Worm (Caenorhabditis elegans) whole organism, L1 larva: ENCODE data around the gene F16B12.1.

Experiments
- aly-2 ChIP-seq: fragments of 150-350 bp; optimal IDR thresholded peaks from 2 replicates; lab custom pipeline; 2014; ENCODE audit warnings: missing biosample characterization, missing genetic modification characterization
- ama-1 ChIP-seq: fragments of 150-350 bp; optimal IDR thresholded peaks from 2 replicates; lab custom pipeline; 2014
- ceh-63 ChIP-seq: fragments of 200-800 bp; sonication (Bioruptor generic); optimal IDR thresholded peaks from 2 replicates; lab custom pipeline; 2018; ENCODE audit warnings: mild to moderate bottlenecking, missing genetic modification characterization, missing compliant biosample characterization
- ceh-8 ChIP-seq: fragments of 200-800 bp; sonication (Bioruptor generic); optimal IDR thresholded peaks from 2 replicates; lab custom pipeline; 2018; ENCODE audit warnings: mild to moderate bottlenecking, missing genetic modification characterization, moderate library complexity, missing compliant biosample characterization
- ceh-88 ChIP-seq: fragments of 200-800 bp; sonication (Bioruptor generic); IDR thresholded peaks from 2 replicates; pipeline ENCODE4 v1.3.6; 2022; ENCODE audit warnings: missing genetic modification characterization, missing compliant biosample characterization
- dpl-1 ChIP-seq, 3 experiments: fragments of 150-350 bp in 2 of 3; sonication (generic microtip) in 1 of 3; optimal IDR thresholded peaks; 2 replicates each; lab custom pipeline; 2014 to 2017; ENCODE audit warnings: missing biosample characterization in 3 of 3, missing genetic modification characterization in 3 of 3, missing genetic modification reagents in 3 of 3
- elt-3 ChIP-seq, 6 experiments: fragments of 150-350 bp in 1 of 6; sonication (generic microtip); optimal IDR thresholded peaks; 2 replicates each; lab custom pipeline; 2017 to 2018; ENCODE audit warnings: missing biosample characterization in 6 of 6, missing genetic modification characterization in 6 of 6, inconsistent platforms in 1 of 6
- fkh-10 ChIP-seq: sonication (generic microtip); optimal IDR thresholded peaks from 2 replicates; lab custom pipeline; 2017; ENCODE audit warnings: missing biosample characterization, missing genetic modification reagents, missing genetic modification characterization
- fkh-4 ChIP-seq: sonication (generic microtip); optimal IDR thresholded peaks from 2 replicates; lab custom pipeline; 2016; ENCODE audit warnings: missing compliant biosample characterization, missing genetic modification characterization, borderline replicate concordance
- fos-1 ChIP-seq: fragments of 150-350 bp; optimal IDR thresholded peaks from 2 replicates; lab custom pipeline; 2014; ENCODE audit warnings: missing biosample characterization, missing genetic modification characterization
- grh-1 ChIP-seq: fragments of 200-800 bp; sonication (Bioruptor generic); IDR thresholded peaks from 2 replicates; pipeline ENCODE4 v1.3.6; 2022; ENCODE audit warnings: missing genetic modification reagents, missing genetic modification characterization, missing compliant biosample characterization
- hlh-4 ChIP-seq: sonication (generic microtip); optimal IDR thresholded peaks from 2 replicates; lab custom pipeline; 2016; ENCODE audit warnings: mild to moderate bottlenecking, missing genetic modification characterization, missing compliant biosample characterization
- hpl-2 ChIP-seq: fragments of 150-350 bp; optimal IDR thresholded peaks from 2 replicates; lab custom pipeline; 2014; ENCODE audit warnings: missing biosample characterization, missing genetic modification reagents, missing genetic modification characterization
- irx-1 ChIP-seq: sonication (generic microtip); optimal IDR thresholded peaks from 2 replicates; lab custom pipeline; 2016; ENCODE audit warnings: missing genetic modification characterization, missing compliant biosample characterization
- isw-1 ChIP-seq: fragments of 200-800 bp; sonication (Bioruptor generic); IDR thresholded peaks from 2 replicates; pipeline ENCODE4 v1.3.6; 2022; ENCODE audit warnings: missing genetic modification characterization, missing compliant biosample characterization
- lin-14 ChIP-seq: fragments of 200-800 bp; sonication (Bioruptor generic); optimal IDR thresholded peaks from 2 replicates; lab custom pipeline; 2018; ENCODE audit warnings: mild to moderate bottlenecking, missing genetic modification characterization, moderate library complexity, missing compliant biosample characterization
- lin-39 ChIP-seq: fragments of 150-350 bp; optimal IDR thresholded peaks from 2 replicates; lab custom pipeline; 2014; ENCODE audit warnings: missing biosample characterization, missing genetic modification reagents, missing genetic modification characterization
- lsy-2 ChIP-seq, 2 experiments: fragments of 150-350 bp; optimal IDR thresholded peaks; 2 replicates each; lab custom pipeline; 2014; ENCODE audit warnings: missing biosample characterization in 2 of 2, missing genetic modification characterization in 2 of 2
- nhr-11 ChIP-seq: fragments of 150-350 bp; optimal IDR thresholded peaks from 2 replicates; lab custom pipeline; 2014; ENCODE audit warnings: missing biosample characterization, missing genetic modification characterization
- nhr-12 ChIP-seq: sonication (generic microtip); optimal IDR thresholded peaks from 2 replicates; lab custom pipeline; 2017; ENCODE audit warnings: missing biosample characterization, missing genetic modification characterization
- nhr-19 ChIP-seq: fragments of 200-800 bp; sonication (Bioruptor generic); conservative IDR thresholded peaks from 2 replicates; pipeline ENCODE4 v1.3.6; 2022; ENCODE audit warnings: missing genetic modification characterization, missing compliant biosample characterization
- nhr-20 ChIP-seq: sonication (generic microtip); optimal IDR thresholded peaks from 2 replicates; lab custom pipeline; 2016; ENCODE audit warnings: mild to moderate bottlenecking, missing genetic modification characterization, missing compliant biosample characterization
- nhr-237 ChIP-seq: fragments of 150-350 bp; optimal IDR thresholded peaks from 2 replicates; lab custom pipeline; 2014; ENCODE audit warnings: missing biosample characterization, missing genetic modification characterization
- nhr-71 ChIP-seq: sonication (generic microtip); optimal IDR thresholded peaks from 2 replicates; lab custom pipeline; 2016; ENCODE audit warnings: mild to moderate bottlenecking, missing genetic modification characterization, moderate library complexity, missing compliant biosample characterization
- pqm-1 ChIP-seq: sonication (generic microtip); optimal IDR thresholded peaks from 3 replicates; lab custom pipeline; 2017; ENCODE audit warnings: missing biosample characterization, missing genetic modification characterization
- rnt-1 ChIP-seq: sonication (generic microtip); optimal IDR thresholded peaks from 2 replicates; lab custom pipeline; 2016; ENCODE audit warnings: mild to moderate bottlenecking, missing genetic modification characterization, moderate library complexity, missing compliant biosample characterization
- sox-4 ChIP-seq: sonication (generic microtip); optimal IDR thresholded peaks from 2 replicates; lab custom pipeline; 2016; ENCODE audit warnings: missing genetic modification characterization, missing compliant biosample characterization
- swsn-7 ChIP-seq: sonication (generic microtip); optimal IDR thresholded peaks from 2 replicates; lab custom pipeline; 2016; ENCODE audit warnings: missing genetic modification characterization, missing compliant biosample characterization
- unc-130 ChIP-seq: fragments of 150-350 bp; optimal IDR thresholded peaks from 2 replicates; lab custom pipeline; 2017; ENCODE audit warnings: missing biosample characterization, missing genetic modification characterization, inconsistent platforms
- unc-30 ChIP-seq: sonication (generic microtip); optimal IDR thresholded peaks from 2 replicates; lab custom pipeline; 2017; ENCODE audit warnings: missing biosample characterization, missing genetic modification characterization
- unc-62 ChIP-seq: fragments of 150-350 bp; optimal IDR thresholded peaks from 2 replicates; lab custom pipeline; 2014; ENCODE audit warnings: missing biosample characterization, missing genetic modification reagents, missing genetic modification characterization
- unc-86 ChIP-seq: sonication (generic microtip); optimal IDR thresholded peaks from 2 replicates; lab custom pipeline; 2016; ENCODE audit warnings: missing genetic modification characterization, missing compliant biosample characterization
- xbp-1 ChIP-seq: sonication (generic microtip); optimal IDR thresholded peaks from 2 replicates; lab custom pipeline; 2016; ENCODE audit warnings: missing genetic modification characterization, missing compliant biosample characterization
- zag-1 ChIP-seq: fragments of 150-350 bp; optimal IDR thresholded peaks from 2 replicates; lab custom pipeline; 2014; ENCODE audit warnings: missing biosample characterization, missing genetic modification characterization
- ztf-11 ChIP-seq, 2 experiments: sonication (generic microtip); optimal IDR thresholded peaks; 2 replicates each; lab custom pipeline; 2016 to 2017; ENCODE audit warnings: missing genetic modification characterization in 2 of 2, missing biosample characterization in 1 of 2, missing compliant biosample characterization in 1 of 2

F16B12.1 gene

ce11 chrX:14085208-14085607 lies at the start of gene F16B12.1:
TSS of gene F16B12.1 (plus strand) at chrX:14085508.
- TF ChIP-seq dpl-1 (GFP tag; optimal IDR thresholded peaks at IDR 0.05; lab: Kevin White, UChicago) = no peak
- TF ChIP-seq unc-86 (tag; lab: Kevin White, UChicago) = no peak
- no peak for TF ChIP-seq ama-1 (lab: Kevin White, UChicago)
- no peak for TF ChIP-seq rnt-1 (tag; lab: Kevin White, UChicago)
- TF ChIP-seq lin-39 (tag; lab: Kevin White, UChicago) = no peak
- no peak for TF ChIP-seq irx-1 (tag; lab: Kevin White, UChicago)
- no peak for TF ChIP-seq fkh-4 (tag; lab: Kevin White, UChicago)
- no peak for TF ChIP-seq unc-62 (GFP tag; lab: Kevin White, UChicago)
- no peak for TF ChIP-seq ceh-63 (GFP tag; lab: Kevin White, UChicago)
- TF ChIP-seq aly-2 (tag; lab: Kevin White, UChicago) = no peak
- TF ChIP-seq nhr-71 = no peak
- no peak for TF ChIP-seq hpl-2 (GFP tag; lab: Kevin White, UChicago)
- TF ChIP-seq, all 84 proteins: peak for 0

- TF ChIP-seq hlh-4 (no peak), isw-1 (GFP tag; lab: Robert Waterston, UW) (no peak), sox-4 (tag; lab: Kevin White, UChicago) (no peak), hpl-2 (GFP tag; lab: Kevin White, UChicago) (no peak), lin-39 (tag; lab: Kevin White, UChicago) (no peak), unc-130 (no peak), xbp-1 (no peak), fos-1 (tag; lab: Kevin White, UChicago) (no peak), zag-1 (tag; lab: Kevin White, UChicago) (no peak), grh-1 (GFP tag; lab: Robert Waterston, UW) (no peak), pqm-1 (tag; lab: Kevin White, UChicago) (no peak), swsn-7 (tag; lab: Kevin White, UChicago) (no peak)
Measured at ce11 chrX:14039293-14039692, 46.0 kb upstream of the F16B12.1 start.

DNA sequence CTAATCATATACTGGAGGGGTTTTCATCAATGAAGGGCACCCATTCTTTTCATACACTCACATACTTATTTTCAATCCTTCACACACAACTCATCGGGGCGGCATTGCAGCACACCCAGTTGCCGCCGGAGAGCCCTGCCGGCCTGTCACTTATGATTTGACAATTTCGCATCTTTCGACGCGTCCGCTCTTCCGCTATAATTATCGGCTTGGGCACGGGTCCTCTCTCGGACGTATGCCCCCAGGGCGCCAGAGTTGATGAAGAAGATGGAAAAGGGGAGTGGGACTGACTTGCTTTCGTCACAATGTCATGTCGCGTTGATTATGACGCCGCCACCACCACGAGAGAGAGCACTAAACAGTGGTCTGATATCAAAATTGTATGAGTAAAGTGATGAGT lies 40.9 kb upstream of the F16B12.1 start:
- no peak for TF ChIP-seq lsy-2 (tag; optimal IDR thresholded peaks at IDR 0.05; lab: Kevin White, UChicago)
- no peak for TF ChIP-seq ceh-63 (GFP tag; lab: Kevin White, UChicago)
- no peak for TF ChIP-seq swsn-7 (tag; lab: Kevin White, UChicago)
- no peak for TF ChIP-seq fkh-4 (tag; lab: Kevin White, UChicago)
- TF ChIP-seq lin-14 (GFP tag; lab: Kevin White, UChicago) = peak; percentile 75
- TF ChIP-seq nhr-71 = peak; percentile 25
- peak; percentile 61 for TF ChIP-seq ceh-8
- no peak for TF ChIP-seq fos-1 (tag; lab: Kevin White, UChicago)
- TF ChIP-seq nhr-19 = no peak
- TF ChIP-seq ceh-88 (GFP tag; lab: Robert Waterston, UW) = no peak
- no peak for TF ChIP-seq nhr-12
- no peak for TF ChIP-seq lin-39 (tag; lab: Kevin White, UChicago)
- TF ChIP-seq ztf-11 (tag; optimal IDR thresholded peaks at IDR 0.05; lab: Kevin White, UChicago) = no peak
- no peak for TF ChIP-seq nhr-237
- TF ChIP-seq nhr-11 = no peak
- TF ChIP-seq, all 84 proteins: peak for 3

DNA sequence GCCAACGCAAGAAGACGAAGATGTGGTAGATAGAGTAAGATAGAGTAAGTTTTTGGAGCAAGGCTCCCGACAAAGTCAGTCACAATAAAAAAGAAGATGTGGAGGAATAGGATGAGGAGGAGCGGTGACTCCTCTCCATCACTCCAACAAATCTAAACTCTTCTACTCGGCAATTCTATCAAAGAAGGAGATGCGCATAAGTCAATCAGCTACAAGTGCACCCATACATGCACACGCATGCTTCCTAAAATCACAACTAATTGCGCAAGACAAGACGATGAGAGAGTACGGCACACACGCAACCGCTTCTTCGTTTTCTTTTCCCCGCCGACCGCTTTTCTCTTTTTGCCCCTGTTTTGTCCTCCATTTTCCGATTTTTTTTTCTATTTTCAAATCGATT lies 37.7 kb upstream of the F16B12.1 start:
- TF ChIP-seq unc-30 (tag; lab: Kevin White, UChicago) = no peak
- TF ChIP-seq fkh-10 (GFP tag; lab: Kevin White, UChicago) = peak; percentile 74
- TF ChIP-seq nhr-20 = no peak
- peak; percentile 55 for TF ChIP-seq lin-14 (GFP tag; lab: Kevin White, UChicago)
- peak; percentile 34 for TF ChIP-seq ceh-8

- TF ChIP-seq elt-3 (tag; optimal IDR thresholded peaks at IDR 0.05; lab: Kevin White, UChicago) = no peak
- TF ChIP-seq fkh-10 (GFP tag; lab: Kevin White, UChicago) = peak; percentile 15
Measured at ce11 chrX:14049235-14049634, 36.1 kb upstream of the F16B12.1 start, which contains the start of gene dyc-1. TSS of gene dyc-1 (plus strand) at chrX:14049535.
